Fruit fly (Drosophila melanogaster): ENCODE measurements around the gene mbf1.
"Not testable (repeated sequence)": the region's sequence is repeated elsewhere in the genome, so short reads cannot be mapped to it uniquely, and the experiment has no call there.

The mbf1 gene

dm6 chr3L:16572208-16572607 is 2.0 kb upstream of the mbf1 start:
- no peak for TF ChIP-seq CG9139 (GFP tag; optimal IDR thresholded peaks at IDR 0.05)
- TF ChIP-seq vri (GFP tag; optimal IDR thresholded peaks at IDR 0.05): peak; percentile 37
- peak; percentile 54 for TF ChIP-seq fkh (GFP tag; optimal IDR thresholded peaks at IDR 0.05)

DNA sequence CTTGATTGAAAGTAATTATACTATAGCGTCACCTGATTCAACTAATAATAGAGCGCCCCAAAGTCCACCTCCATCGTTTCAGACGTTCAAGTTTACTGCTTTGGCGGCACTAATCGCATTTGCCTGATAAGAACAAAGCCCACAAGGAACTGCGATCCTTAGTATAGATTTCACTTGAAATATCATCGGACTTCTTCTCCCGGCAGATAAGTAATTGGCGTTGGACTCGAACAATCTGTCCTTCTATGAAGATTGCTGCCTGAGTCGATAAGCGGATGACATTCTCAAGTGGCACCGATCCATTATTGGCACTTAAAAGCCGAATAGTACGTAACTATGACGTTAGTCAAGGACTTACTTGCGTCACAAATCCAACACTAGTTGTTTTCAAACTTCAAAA is 1.0 kb upstream of the mbf1 start, which contains the start of gene Mipp1:
Gene Mipp1, minus strand, starts transcription at position 101 of the 400 bp plus-strand sequence.
- not testable (repeated sequence) for TF ChIP-seq CG7368 (GFP tag; optimal IDR thresholded peaks at IDR 0.05); salr (GFP tag; optimal IDR thresholded peaks at IDR 0.05); svp (GFP tag)

- TF ChIP-seq ss (GFP tag; optimal IDR thresholded peaks at IDR 0.05): no peak
- no peak for TF ChIP-seq vri (GFP tag; optimal IDR thresholded peaks at IDR 0.05)
- TF ChIP-seq Met (GFP tag; optimal IDR thresholded peaks at IDR 0.05): no peak
- no peak for TF ChIP-seq CG3919 (GFP tag; optimal IDR thresholded peaks at IDR 0.05)
- no peak for TF ChIP-seq svp (GFP tag)
- no peak for TF ChIP-seq eg (GFP tag; IDR thresholded peaks at IDR 0.05)
- no peak for TF ChIP-seq achi (GFP tag; optimal IDR thresholded peaks at IDR 0.05)
- no peak for TF ChIP-seq CG1621 (tag; optimal IDR thresholded peaks at IDR 0.05)
- TF ChIP-seq CG8632 (GFP tag; optimal IDR thresholded peaks at IDR 0.05): no peak
Observed at dm6 chr3L:16580049-16580448, 5.8 kb downstream of the mbf1 start, which contains the start of gene nxf2. Gene nxf2 (minus strand): TSS chr3L:16580306.

DNA sequence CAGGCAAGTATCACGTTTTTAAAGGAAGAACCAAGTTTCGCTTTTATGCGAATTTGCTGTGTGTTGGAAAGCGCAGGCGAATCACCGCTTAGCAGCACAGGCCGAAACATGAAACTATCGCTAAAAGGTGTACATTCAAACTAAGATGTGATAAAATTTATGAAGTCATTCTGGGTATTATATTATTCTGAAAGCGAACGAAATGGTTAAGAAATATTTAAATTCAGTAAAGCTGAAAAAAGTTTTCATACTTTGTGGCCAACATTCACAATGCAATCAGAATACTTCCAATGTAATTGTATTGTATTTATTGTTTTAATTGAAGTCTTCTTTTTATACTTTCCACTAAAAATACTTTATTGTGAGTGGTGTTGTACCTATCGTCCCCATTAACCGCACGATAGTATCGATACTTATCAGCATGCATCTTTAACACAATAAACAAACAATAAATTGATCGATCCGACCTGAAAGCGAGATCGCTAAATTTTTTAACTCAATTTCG is 7.0 kb downstream of the mbf1 start, which contains the start of gene Smn:
Gene Smn, minus strand, starts transcription at position 347 of the 505 bp plus-strand sequence.
- TF ChIP-seq Eip75B (GFP tag; optimal IDR thresholded peaks at IDR 0.05) (peak; percentile 69), CG16779 (tag; optimal IDR thresholded peaks at IDR 0.05) (no peak), CG9139 (GFP tag; optimal IDR thresholded peaks at IDR 0.05) (no peak), CG11762 (GFP tag; optimal IDR thresholded peaks at IDR 0.05; ENCODE audit: insufficient read depth) (peak; percentile 34), Hr38 (GFP tag; optimal IDR thresholded peaks at IDR 0.05) (no peak), Ets96B (tag; optimal IDR thresholded peaks at IDR 0.05) (peak; percentile 40), CG8632 (GFP tag; optimal IDR thresholded peaks at IDR 0.05) (peak; percentile 55), CG32006 (GFP tag; optimal IDR thresholded peaks at IDR 0.05) (no peak), CG11294 (GFP tag; IDR thresholded peaks at IDR 0.05) (no peak), spab (GFP tag; optimal IDR thresholded peaks at IDR 0.05) (no peak), fkh (GFP tag; optimal IDR thresholded peaks at IDR 0.05) (peak; percentile 81), CG4318 (GFP tag; optimal IDR thresholded peaks at IDR 0.05) (no peak), achi (GFP tag; optimal IDR thresholded peaks at IDR 0.05) (peak; percentile 57), CG8319 (GFP tag; optimal IDR thresholded peaks at IDR 0.05) (peak; percentile 38), Blimp-1 (GFP tag; optimal IDR thresholded peaks at IDR 0.05) (peak; percentile 36), dac (GFP tag; optimal IDR thresholded peaks at IDR 0.05) (no peak), Sox102F (GFP tag; optimal IDR thresholded peaks at IDR 0.05) (no peak), topi (GFP tag; optimal IDR thresholded peaks at IDR 0.05) (peak; percentile 64), Eip78C (GFP tag) (peak; percentile 87), Lpt (GFP tag; optimal IDR thresholded peaks at IDR 0.05) (peak; percentile 38), CG10669 (GFP tag; optimal IDR thresholded peaks at IDR 0.05) (no peak), CG6792 (GFP tag; optimal IDR thresholded peaks at IDR 0.05) (peak; percentile 52), vri (GFP tag; optimal IDR thresholded peaks at IDR 0.05) (no peak), ss (GFP tag; optimal IDR thresholded peaks at IDR 0.05) (no peak), CG15336 (GFP tag; IDR thresholded peaks at IDR 0.05) (no peak), CG31627 (GFP tag; optimal IDR thresholded peaks at IDR 0.05) (peak; percentile 73), OdsH (GFP tag; optimal IDR thresholded peaks at IDR 0.05) (peak; percentile 71), Gug (GFP tag; IDR thresholded peaks at IDR 0.05) (no peak), CG6276 (GFP tag; optimal IDR thresholded peaks at IDR 0.05) (no peak), Hr39 (GFP tag; optimal IDR thresholded peaks at IDR 0.05) (peak; percentile 69), CG8119 (GFP tag; IDR thresholded peaks at IDR 0.05) (no peak; the same call in 1 of the 3 replicates), esn (GFP tag; optimal IDR thresholded peaks at IDR 0.05) (peak; percentile 79), CG6808 (GFP tag; optimal IDR thresholded peaks at IDR 0.05) (peak; percentile 2), CG7368 (GFP tag; optimal IDR thresholded peaks at IDR 0.05) (peak; percentile 51), CG3032 (tag; optimal IDR thresholded peaks at IDR 0.05) (peak; percentile 50), acj6 (GFP tag; optimal IDR thresholded peaks at IDR 0.05) (peak; percentile 63), svp (GFP tag) (no peak), Sox15 (GFP tag; optimal IDR thresholded peaks at IDR 0.05) (peak; percentile 33), CG1621 (tag; optimal IDR thresholded peaks at IDR 0.05) (no peak), CG6854 (GFP tag; optimal IDR thresholded peaks at IDR 0.05) (no peak)

Data from whole organism, prepupa.